Fruit fly (Drosophila melanogaster) whole organism: ENCODE data around the gene mxc.

ENCODE experiments used
- Dll ChIP-seq: fragments of >200 bp; optimal IDR thresholded peaks from 2 replicates; lab custom pipeline; 2017
- EcR ChIP-seq, 2 experiments: fragments of >200 bp; optimal IDR thresholded peaks; 2 replicates each; lab custom pipeline; 2017; ENCODE audit warnings: missing biosample characterization in 2 of 2, missing genetic modification characterization in 2 of 2, missing genetic modification reagents in 2 of 2
- usp ChIP-seq: fragments of >200 bp; optimal IDR thresholded peaks from 2 replicates; lab custom pipeline; 2017; ENCODE audit warnings: missing biosample characterization, missing genetic modification characterization, mixed read lengths

dm6 chrX:9247171-9247783 is 4.0 kb upstream of the mxc start, which contains the start of the genes amx and Dsor1:
- TF ChIP-seq usp (GFP tag; lab: Kevin White, UChicago) (no peak), EcR (GFP tag; optimal IDR thresholded peaks at IDR 0.05; lab: Kevin White, UChicago) (no peak), Dll (no peak)
